Worm (Caenorhabditis elegans) whole organism, L4/young adult: ENCODE measurements around the gene kle-2.
A peak's percentile ranks its signal among the peaks of the same experiment; 100 is the strongest.
"Not testable (repeated sequence)": the region's sequence is repeated elsewhere in the genome, so short reads cannot be mapped to it uniquely, and the experiment has no call there.

Experiments
- W03F9.2 ChIP-seq: fragments of 150-350 bp; optimal IDR thresholded peaks from 2 replicates; lab custom pipeline; 2014; ENCODE audit warnings: missing biosample characterization, missing genetic modification characterization
- dao-5 ChIP-seq: sonication (generic microtip); optimal IDR thresholded peaks from 2 replicates; lab custom pipeline; 2016; ENCODE audit warnings: missing genotype, missing genetic modification characterization, moderate library complexity, missing compliant biosample characterization
- him-1 ChIP-seq: sonication (generic microtip); optimal IDR thresholded peaks from 2 replicates; lab custom pipeline; 2016; ENCODE audit warnings: missing genotype, missing genetic modification reagents, missing genetic modification characterization, missing compliant biosample characterization

The kle-2 gene

ce11 chrIII:7958922-7959609, 17.5 kb downstream of the kle-2 start, which contains the start of gene F54H12.10:
TSS of gene F54H12.10 (minus strand) at chrIII:7958972.
- not testable (repeated sequence) for TF ChIP-seq dao-5 (tag; lab: Kevin White, UChicago); W03F9.2 (tag; lab: Kevin White, UChicago); him-1

ce11 chrIII:7962641-7963040, 21.1 kb downstream of the kle-2 start, which contains the start of gene F54H12.4:
TSS of gene F54H12.4 (minus strand) at chrIII:7962741.
- TF ChIP-seq dao-5 (tag; lab: Kevin White, UChicago); W03F9.2 (tag; lab: Kevin White, UChicago); him-1: not testable (repeated sequence)

- TF ChIP-seq dao-5 (tag; lab: Kevin White, UChicago); W03F9.2 (tag; lab: Kevin White, UChicago); him-1: not testable (repeated sequence)
Measured at ce11 chrIII:7964281-7964680, 22.8 kb downstream of the kle-2 start, which contains the start of gene F54H12.2. TSS of gene F54H12.2 (plus strand) at chrIII:7964581.

ce11 chrIII:7969121-7969520, 27.6 kb downstream of the kle-2 start, which contains the start of the genes F54H12.8 and F54H12.7:
TSS of gene F54H12.8 (minus strand) at chrIII:7969221.
TSS of gene F54H12.7 (plus strand) at chrIII:7969349.
- TF ChIP-seq dao-5 (tag; lab: Kevin White, UChicago) (no peak), W03F9.2 (tag; lab: Kevin White, UChicago) (no peak), him-1 (no peak)

- no peak for TF ChIP-seq him-1
- no peak for TF ChIP-seq W03F9.2 (tag; lab: Kevin White, UChicago)
- no peak for TF ChIP-seq dao-5 (tag; lab: Kevin White, UChicago)
Measured at ce11 chrIII:7972061-7972460, 30.5 kb downstream of the kle-2 start, which contains the start of gene F54H12.5. TSS of gene F54H12.5 (minus strand) at chrIII:7972161.

ce11 chrIII:7972687-7973086, 31.2 kb downstream of the kle-2 start:
- TF ChIP-seq him-1 (no peak), dao-5 (tag; lab: Kevin White, UChicago) (no peak), W03F9.2 (tag; lab: Kevin White, UChicago) (no peak)

- TF ChIP-seq W03F9.2 (tag; lab: Kevin White, UChicago) (peak; percentile 90), him-1 (peak; percentile 67), dao-5 (tag; lab: Kevin White, UChicago) (no peak)
Measured at ce11 chrIII:7973201-7973767, 31.8 kb downstream of the kle-2 start, which contains the start of the genes eef-1B.1 and aco-2. TSS of gene eef-1B.1 (minus strand) at chrIII:7973386. TSS of gene aco-2 (plus strand) at chrIII:7973717.

ce11 chrIII:7973968-7974607, 32.6 kb downstream of the kle-2 start:
- TF ChIP-seq W03F9.2 (tag; lab: Kevin White, UChicago) (no peak), dao-5 (tag; lab: Kevin White, UChicago) (no peak), him-1 (no peak)

- TF ChIP-seq him-1 (no peak), W03F9.2 (tag; lab: Kevin White, UChicago) (no peak), dao-5 (tag; lab: Kevin White, UChicago) (no peak)
Measured at ce11 chrIII:7977224-7977623, 35.7 kb downstream of the kle-2 start.

ce11 chrIII:7977777-7978176, 36.3 kb downstream of the kle-2 start, which contains the start of gene C06G4.4:
TSS of gene C06G4.4 (minus strand) at chrIII:7977812.
- TF ChIP-seq W03F9.2 (tag; lab: Kevin White, UChicago) (peak; percentile 16), dao-5 (tag; lab: Kevin White, UChicago) (no peak)

- no peak for TF ChIP-seq dao-5 (tag; lab: Kevin White, UChicago)
- no peak for TF ChIP-seq him-1
- no peak for TF ChIP-seq W03F9.2 (tag; lab: Kevin White, UChicago)
Measured at ce11 chrIII:7978289-7978688, 36.8 kb downstream of the kle-2 start.

- TF ChIP-seq him-1, result no peak
- no peak for TF ChIP-seq W03F9.2 (tag; lab: Kevin White, UChicago)
- TF ChIP-seq dao-5 (tag; lab: Kevin White, UChicago), result no peak
Measured at ce11 chrIII:7978723-7979122, 37.2 kb downstream of the kle-2 start.

- no peak for TF ChIP-seq W03F9.2 (tag; lab: Kevin White, UChicago)
- TF ChIP-seq dao-5 (tag; lab: Kevin White, UChicago), result no peak
- no peak for TF ChIP-seq him-1
Measured at ce11 chrIII:7979659-7980058, 38.1 kb downstream of the kle-2 start, which contains the start of gene clp-1. TSS of gene clp-1 (plus strand) at chrIII:7979959.
